Worm (Caenorhabditis elegans) whole organism, L1 larva: ENCODE results near the gene C35A11.4.

Experiments
- C16A3.4 ChIP-seq: fragments of 150-350 bp; optimal IDR thresholded peaks from 2 replicates; lab custom pipeline; 2014; ENCODE audit warnings: missing biosample characterization, missing genetic modification characterization
- aha-1 ChIP-seq: fragments of 150-350 bp; optimal IDR thresholded peaks from 2 replicates; lab custom pipeline; 2014; ENCODE audit warnings: missing biosample characterization, missing genetic modification characterization
- alr-1 ChIP-seq: fragments of 200-800 bp; sonication (Bioruptor generic); optimal IDR thresholded peaks from 2 replicates; lab custom pipeline; 2018; ENCODE audit warnings: borderline replicate concordance, mild to moderate bottlenecking, missing genetic modification characterization, missing compliant biosample characterization
- blmp-1 ChIP-seq: fragments of 150-350 bp; optimal IDR thresholded peaks from 2 replicates; lab custom pipeline; 2014; ENCODE audit warnings: missing biosample characterization, missing genetic modification characterization
- ces-1 ChIP-seq: fragments of 150-350 bp; optimal IDR thresholded peaks from 2 replicates; lab custom pipeline; 2014; ENCODE audit warnings: missing biosample characterization, missing genetic modification reagents, missing genetic modification characterization
- efl-1 ChIP-seq, 4 experiments: fragments of 150-350 bp; optimal IDR thresholded peaks in 3 of 4; peaks in 1 of 4; 1 replicate in 1 of 4; 2 replicates in 3 of 4; lab custom pipeline; 2014; ENCODE audit warnings: missing biosample characterization in 2 of 4, missing genetic modification characterization in 2 of 4, missing genetic modification reagents in 2 of 4
- egl-13 ChIP-seq: sonication (generic microtip); optimal IDR thresholded peaks from 2 replicates; lab custom pipeline; 2016; ENCODE audit warnings: missing genotype, missing genetic modification reagents, missing genetic modification characterization, missing compliant biosample characterization
- elt-2 ChIP-seq: sonication (generic microtip); optimal IDR thresholded peaks from 2 replicates; lab custom pipeline; 2016; ENCODE audit warnings: missing genetic modification characterization, mild to moderate bottlenecking, inconsistent platforms, missing compliant biosample characterization, missing genetic modification reagents
- elt-3 ChIP-seq, 6 experiments: fragments of 150-350 bp in 1 of 6; sonication (generic microtip); optimal IDR thresholded peaks; 2 replicates each; lab custom pipeline; 2017 to 2018; ENCODE audit warnings: missing biosample characterization in 6 of 6, missing genetic modification characterization in 6 of 6, inconsistent platforms in 1 of 6
- fkh-10 ChIP-seq: sonication (generic microtip); optimal IDR thresholded peaks from 2 replicates; lab custom pipeline; 2017; ENCODE audit warnings: missing biosample characterization, missing genetic modification reagents, missing genetic modification characterization
- fos-1 ChIP-seq: fragments of 150-350 bp; optimal IDR thresholded peaks from 2 replicates; lab custom pipeline; 2014; ENCODE audit warnings: missing biosample characterization, missing genetic modification characterization
- grh-1 ChIP-seq: fragments of 200-800 bp; sonication (Bioruptor generic); IDR thresholded peaks from 2 replicates; pipeline ENCODE4 v1.3.6; 2022; ENCODE audit warnings: missing genetic modification reagents, missing genetic modification characterization, missing compliant biosample characterization
- lin-13 ChIP-seq: fragments of 150-350 bp; optimal IDR thresholded peaks from 2 replicates; lab custom pipeline; 2014; ENCODE audit warnings: missing biosample characterization, missing genetic modification reagents, missing genetic modification characterization
- lin-14 ChIP-seq: fragments of 200-800 bp; sonication (Bioruptor generic); optimal IDR thresholded peaks from 2 replicates; lab custom pipeline; 2018; ENCODE audit warnings: mild to moderate bottlenecking, missing genetic modification characterization, moderate library complexity, missing compliant biosample characterization
- lin-15B ChIP-seq: fragments of 150-350 bp; sonication (generic microtip); optimal IDR thresholded peaks from 3 replicates; lab custom pipeline; 2014; ENCODE audit warnings: missing biosample characterization, missing genetic modification characterization
- lin-35 ChIP-seq, 2 experiments: fragments of 150-350 bp; optimal IDR thresholded peaks; 2 replicates each; lab custom pipeline; 2014; ENCODE audit warnings: missing biosample characterization in 2 of 2, missing genetic modification characterization in 2 of 2, missing genetic modification reagents in 2 of 2
- lsy-2 ChIP-seq, 2 experiments: fragments of 150-350 bp; optimal IDR thresholded peaks; 2 replicates each; lab custom pipeline; 2014; ENCODE audit warnings: missing biosample characterization in 2 of 2, missing genetic modification characterization in 2 of 2
- mab-9 ChIP-seq: fragments of 200-800 bp; sonication (Bioruptor generic); IDR thresholded peaks from 2 replicates; pipeline ENCODE4 v1.3.6; 2022; ENCODE audit warnings: missing genetic modification reagents, missing genetic modification characterization, missing compliant biosample characterization
- mdl-1 ChIP-seq, 2 experiments: fragments of 150-350 bp; optimal IDR thresholded peaks; 2 replicates each; lab custom pipeline; 2014 to 2017; ENCODE audit warnings: missing biosample characterization in 2 of 2, missing genetic modification characterization in 2 of 2, inconsistent platforms in 1 of 2
- nhr-19 ChIP-seq: fragments of 200-800 bp; sonication (Bioruptor generic); conservative IDR thresholded peaks from 2 replicates; pipeline ENCODE4 v1.3.6; 2022; ENCODE audit warnings: missing genetic modification characterization, missing compliant biosample characterization
- nhr-20 ChIP-seq: sonication (generic microtip); optimal IDR thresholded peaks from 2 replicates; lab custom pipeline; 2016; ENCODE audit warnings: mild to moderate bottlenecking, missing genetic modification characterization, missing compliant biosample characterization
- nhr-28 ChIP-seq: fragments of 150-350 bp; optimal IDR thresholded peaks from 2 replicates; lab custom pipeline; 2014; ENCODE audit warnings: missing biosample characterization, missing genetic modification characterization
- nhr-47 ChIP-seq: sonication (generic microtip); optimal IDR thresholded peaks from 2 replicates; lab custom pipeline; 2016; ENCODE audit warnings: mild to moderate bottlenecking, missing genetic modification characterization, moderate library complexity, missing compliant biosample characterization
- nhr-71 ChIP-seq: sonication (generic microtip); optimal IDR thresholded peaks from 2 replicates; lab custom pipeline; 2016; ENCODE audit warnings: mild to moderate bottlenecking, missing genetic modification characterization, moderate library complexity, missing compliant biosample characterization
- nhr-85 ChIP-seq: sonication (generic microtip); peaks from one replicate; lab custom pipeline; 2016; ENCODE audit warnings: missing genetic modification characterization, inconsistent platforms, missing compliant biosample characterization
- nhr-90 ChIP-seq: sonication (generic microtip); optimal IDR thresholded peaks from 2 replicates; lab custom pipeline; 2016; ENCODE audit warnings: mild to moderate bottlenecking, missing genetic modification characterization, missing compliant biosample characterization; ENCODE audit not compliant: poor library complexity
- pag-3 ChIP-seq: sonication (generic microtip); optimal IDR thresholded peaks from 2 replicates; lab custom pipeline; 2017; ENCODE audit warnings: missing genetic modification characterization, mild to moderate bottlenecking, missing compliant biosample characterization, antibody characterized with exemption, borderline replicate concordance; ENCODE audit not compliant: insufficient read depth
- rnt-1 ChIP-seq: sonication (generic microtip); optimal IDR thresholded peaks from 2 replicates; lab custom pipeline; 2016; ENCODE audit warnings: mild to moderate bottlenecking, missing genetic modification characterization, moderate library complexity, missing compliant biosample characterization
- skn-1 ChIP-seq: fragments of 150-350 bp; optimal IDR thresholded peaks from 2 replicates; lab custom pipeline; 2014; ENCODE audit warnings: missing biosample characterization, missing genetic modification characterization
- snpc-4 ChIP-seq: fragments of 150-350 bp; optimal IDR thresholded peaks from 2 replicates; lab custom pipeline; 2014; ENCODE audit warnings: missing biosample characterization, missing genetic modification characterization
- sox-4 ChIP-seq: sonication (generic microtip); optimal IDR thresholded peaks from 2 replicates; lab custom pipeline; 2016; ENCODE audit warnings: missing genetic modification characterization, missing compliant biosample characterization
- sup-37 ChIP-seq: fragments of 200-800 bp; sonication (Bioruptor generic); optimal IDR thresholded peaks from 2 replicates; lab custom pipeline; 2018; ENCODE audit warnings: mild to moderate bottlenecking, missing genetic modification characterization, missing compliant biosample characterization
- swsn-7 ChIP-seq: sonication (generic microtip); optimal IDR thresholded peaks from 2 replicates; lab custom pipeline; 2016; ENCODE audit warnings: missing genetic modification characterization, missing compliant biosample characterization
- tbx-2 ChIP-seq: sonication (generic microtip); optimal IDR thresholded peaks from 2 replicates; lab custom pipeline; 2016; ENCODE audit warnings: missing genetic modification characterization, missing compliant biosample characterization
- unc-86 ChIP-seq: sonication (generic microtip); optimal IDR thresholded peaks from 2 replicates; lab custom pipeline; 2016; ENCODE audit warnings: missing genetic modification characterization, missing compliant biosample characterization
- unc-98 ChIP-seq: fragments of 200-800 bp; sonication (Bioruptor generic); IDR thresholded peaks from 2 replicates; pipeline ENCODE4 v1.3.6; 2022; ENCODE audit warnings: missing genetic modification characterization, missing compliant biosample characterization
- vab-15 ChIP-seq: sonication (generic microtip); optimal IDR thresholded peaks from 2 replicates; lab custom pipeline; 2017; ENCODE audit warnings: missing genotype, mild to moderate bottlenecking, missing genetic modification characterization, missing compliant biosample characterization
- zag-1 ChIP-seq: fragments of 150-350 bp; optimal IDR thresholded peaks from 2 replicates; lab custom pipeline; 2014; ENCODE audit warnings: missing biosample characterization, missing genetic modification characterization
- zip-4 ChIP-seq: fragments of 200-800 bp; sonication (Bioruptor generic); optimal IDR thresholded peaks from 2 replicates; lab custom pipeline; 2018; ENCODE audit warnings: mild to moderate bottlenecking, missing genetic modification characterization, moderate library complexity, missing compliant biosample characterization

The C35A11.4 gene

DNA sequence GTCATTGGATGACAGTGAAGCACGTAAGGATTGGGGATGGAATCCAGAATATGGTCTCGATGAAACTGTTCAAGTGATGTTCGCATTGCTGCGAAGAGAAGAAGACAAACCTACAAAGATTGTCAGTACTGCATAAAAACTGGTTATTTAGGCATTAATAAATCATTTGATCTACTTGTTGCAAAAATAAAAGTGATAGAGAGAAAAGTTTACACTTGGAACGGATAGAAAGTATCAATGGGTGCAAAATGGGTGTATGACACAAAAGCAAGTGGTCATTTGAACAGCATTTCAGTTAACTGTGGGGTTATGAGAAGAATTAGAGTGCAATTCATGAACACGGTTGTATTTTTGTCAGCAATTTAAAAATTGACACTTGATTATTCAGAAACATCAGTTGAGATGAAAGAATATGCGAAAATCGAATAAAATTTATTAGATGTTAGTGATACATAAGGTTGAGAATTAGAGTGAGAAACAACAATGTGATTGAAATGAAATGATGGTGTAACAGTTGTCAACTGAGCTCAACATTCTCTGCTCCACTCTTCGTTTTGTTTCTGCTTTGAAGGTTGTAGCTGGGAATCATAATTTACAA lies 20.0 kb upstream of the C35A11.4 start, which contains the start of gene F08F3.10:
Gene F08F3.10 (plus strand): TSS at position 548 of the 598 bp plus-strand sequence.
- no peak for TF ChIP-seq fkh-10
- no peak for TF ChIP-seq C16A3.4 (tag; lab: Kevin White, UChicago)
- no peak for TF ChIP-seq aha-1 (tag; lab: Kevin White, UChicago)
- no peak for TF ChIP-seq lin-13 (GFP tag; lab: Kevin White, UChicago)
- TF ChIP-seq grh-1 (GFP tag; lab: Robert Waterston, UW): peak; percentile 27; the same call in 1 of the 2 replicates
- TF ChIP-seq mab-9 (GFP tag; lab: Robert Waterston, UW): no peak
- peak; percentile 41 for TF ChIP-seq nhr-20
- TF ChIP-seq zag-1 (tag; lab: Kevin White, UChicago): no peak
- TF ChIP-seq elt-3 (tag; optimal IDR thresholded peaks at IDR 0.05; lab: Kevin White, UChicago): peak in 1 of 6 experiments; percentile 32
- TF ChIP-seq ces-1: no peak
- no peak for TF ChIP-seq skn-1 (tag; lab: Kevin White, UChicago)
- TF ChIP-seq unc-86 (tag; lab: Kevin White, UChicago): no peak
- TF ChIP-seq vab-15 (tag; lab: Kevin White, UChicago): no peak
- peak; percentile 16 for TF ChIP-seq nhr-71
- no peak for TF ChIP-seq unc-98
- TF ChIP-seq efl-1 (optimal IDR thresholded peaks at IDR 0.05; lab: Kevin White, UChicago): no peak
- TF ChIP-seq efl-1 (GFP tag; optimal IDR thresholded peaks at IDR 0.05 in 1 of 2; lab: Kevin White, UChicago): peak in 1 of 2 experiments; percentile 61
- no peak for TF ChIP-seq egl-13 (tag; lab: Kevin White, UChicago)
- TF ChIP-seq rnt-1: no peak
- TF ChIP-seq lsy-2 (tag; optimal IDR thresholded peaks at IDR 0.05; lab: Kevin White, UChicago): peak in 1 of 2 experiments; percentile 7
- peak; percentile 79 for TF ChIP-seq nhr-85 (tag; lab: Kevin White, UChicago)
- TF ChIP-seq lin-35 (GFP tag; optimal IDR thresholded peaks at IDR 0.05; lab: Kevin White, UChicago): peak in 1 of 2 experiments; percentile 13
- no peak for TF ChIP-seq sox-4 (tag; lab: Kevin White, UChicago)
- TF ChIP-seq nhr-90: peak; percentile 7
- no peak for TF ChIP-seq zip-4 (GFP tag; lab: Kevin White, UChicago)
- TF ChIP-seq alr-1 (tag; lab: Kevin White, UChicago): no peak
- no peak for TF ChIP-seq swsn-7
- no peak for TF ChIP-seq lin-15B (tag; lab: Kevin White, UChicago)
- no peak for TF ChIP-seq elt-2 (tag; lab: Kevin White, UChicago)
- no peak for TF ChIP-seq pag-3
- TF ChIP-seq blmp-1 (tag; lab: Kevin White, UChicago): peak; percentile 41
- TF ChIP-seq nhr-28: no peak

DNA sequence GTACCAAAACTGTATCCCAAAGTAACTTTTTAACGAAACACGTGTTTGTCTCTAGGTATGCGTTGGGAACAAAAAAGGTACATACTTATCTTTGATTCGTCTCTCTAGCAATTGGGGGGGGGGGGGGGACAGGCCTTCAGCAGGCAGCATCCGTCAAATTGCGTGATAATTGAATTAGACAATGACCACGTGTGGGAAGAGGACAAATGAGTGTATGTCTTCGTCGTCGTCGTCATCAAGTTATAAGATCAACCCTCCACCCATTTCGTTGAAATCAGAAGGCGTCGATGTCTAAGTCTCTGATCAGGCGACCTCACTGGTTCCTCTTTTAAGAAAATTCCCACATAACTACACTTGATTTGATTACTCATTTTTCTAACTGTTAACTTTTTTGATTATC lies 17.7 kb upstream of the C35A11.4 start, which contains the start of gene F08F3.4:
Gene F08F3.4 (plus strand): TSS at position 277 of the 400 bp plus-strand sequence.
- TF ChIP-seq mdl-1 (tag; optimal IDR thresholded peaks at IDR 0.05; lab: Kevin White, UChicago) (peak in 1 of 2 experiments; percentile 63), elt-3 (tag; optimal IDR thresholded peaks at IDR 0.05; lab: Kevin White, UChicago) (peak in 2 of 6 experiments; percentile 32 to 65), nhr-47 (tag; lab: Kevin White, UChicago) (peak; percentile 3), sup-37 (no peak), nhr-20 (peak; percentile 73), efl-1 (optimal IDR thresholded peaks at IDR 0.05; lab: Kevin White, UChicago) (no peak), efl-1 (GFP tag; optimal IDR thresholded peaks at IDR 0.05 in 1 of 2; lab: Kevin White, UChicago) (peak in 1 of 2 experiments; percentile 84), unc-86 (tag; lab: Kevin White, UChicago) (no peak), grh-1 (GFP tag; lab: Robert Waterston, UW) (peak; percentile 76), fos-1 (no peak), nhr-71 (peak; percentile 59), nhr-19 (GFP tag; lab: Robert Waterston, UW) (peak; percentile 69), lin-35 (GFP tag; optimal IDR thresholded peaks at IDR 0.05; lab: Kevin White, UChicago) (peak in 1 of 2 experiments; percentile 16), tbx-2 (tag; lab: Kevin White, UChicago) (peak; percentile 45), lin-14 (GFP tag; lab: Kevin White, UChicago) (peak; percentile 85), nhr-85 (tag; lab: Kevin White, UChicago) (peak; percentile 98), snpc-4 (tag; lab: Kevin White, UChicago) (no peak), nhr-90 (peak; percentile 26)
